Worm (Caenorhabditis elegans) whole organism, L4 larva: ENCODE results near the gene Y62H9A.10.

ENCODE experiments used
- F26F4.8 ChIP-seq: fragments of 200-800 bp; sonication (Bioruptor generic); conservative IDR thresholded peaks from 2 replicates; pipeline ENCODE4 v1.3.6; 2022; ENCODE audit warnings: missing genetic modification characterization, missing compliant biosample characterization
- Y5F2A.4 ChIP-seq: fragments of 200-800 bp; sonication (Bioruptor generic); optimal IDR thresholded peaks from 2 replicates; lab custom pipeline; 2018; ENCODE audit warnings: mild to moderate bottlenecking, missing genetic modification characterization, missing compliant biosample characterization
- aha-1 ChIP-seq: fragments of 150-350 bp; peaks from one replicate; lab custom pipeline; 2014; ENCODE audit warnings: missing biosample characterization, missing genetic modification characterization
- ceh-32 ChIP-seq: sonication (generic microtip); optimal IDR thresholded peaks from 2 replicates; lab custom pipeline; 2016; ENCODE audit warnings: mild to moderate bottlenecking, missing genetic modification characterization, missing compliant biosample characterization; ENCODE audit not compliant: poor library complexity
- ceh-62 ChIP-seq: sonication (generic microtip); optimal IDR thresholded peaks from 2 replicates; lab custom pipeline; 2017; ENCODE audit warnings: missing biosample characterization, missing genetic modification characterization
- ceh-82 ChIP-seq: sonication (generic microtip); optimal IDR thresholded peaks from 2 replicates; lab custom pipeline; 2017; ENCODE audit warnings: missing biosample characterization, missing genetic modification characterization
- ctbp-1 ChIP-seq: fragments of 200-800 bp; sonication (Bioruptor generic); IDR thresholded peaks from 2 replicates; pipeline ENCODE4 v1.3.6; 2022; ENCODE audit warnings: missing genetic modification reagents, missing genetic modification characterization, missing compliant biosample characterization
- daf-16 ChIP-seq, 3 experiments: sonication (generic microtip); optimal IDR thresholded peaks; 2 replicates each; lab custom pipeline; 2016 to 2017; ENCODE audit warnings: missing genetic modification characterization in 3 of 3, missing genetic modification reagents in 3 of 3, mild to moderate bottlenecking in 2 of 3, missing compliant biosample characterization in 2 of 3, missing biosample characterization in 1 of 3, moderate library complexity in 1 of 3
- dmd-6 ChIP-seq: fragments of 200-800 bp; sonication (Bioruptor generic); IDR thresholded peaks from 2 replicates; pipeline ENCODE4 v1.3.6; 2022; ENCODE audit warnings: missing genetic modification reagents, missing genetic modification characterization, missing compliant biosample characterization
- dve-1 ChIP-seq: sonication (generic microtip); optimal IDR thresholded peaks from 2 replicates; lab custom pipeline; 2017; ENCODE audit warnings: antibody characterized with exemption, mild to moderate bottlenecking, missing genetic modification characterization, missing compliant biosample characterization; ENCODE audit not compliant: insufficient read depth
- hlh-30 ChIP-seq: sonication (generic microtip); optimal IDR thresholded peaks from 2 replicates; lab custom pipeline; 2017; ENCODE audit warnings: antibody characterized with exemption, mild to moderate bottlenecking, missing genetic modification characterization, missing compliant biosample characterization; ENCODE audit not compliant: insufficient read depth
- jun-1 ChIP-seq: fragments of 150-350 bp; optimal IDR thresholded peaks from 2 replicates; lab custom pipeline; 2014; ENCODE audit warnings: missing biosample characterization, missing genetic modification reagents, missing genetic modification characterization
- lsy-2 ChIP-seq, 2 experiments: fragments of 150-350 bp in 1 of 2; sonication (generic microtip) in 1 of 2; optimal IDR thresholded peaks; 2 replicates each; lab custom pipeline; 2014 to 2017; ENCODE audit warnings: missing biosample characterization in 2 of 2, missing genetic modification characterization in 2 of 2
- mxl-2 ChIP-seq: fragments of 200-800 bp; sonication (Bioruptor generic); conservative IDR thresholded peaks from 2 replicates; pipeline ENCODE4 v1.3.6; 2022; ENCODE audit warnings: missing genetic modification reagents, missing genetic modification characterization, missing compliant biosample characterization
- nhr-28 ChIP-seq: fragments of 150-350 bp; optimal IDR thresholded peaks from 2 replicates; lab custom pipeline; 2014; ENCODE audit warnings: missing biosample characterization, missing genetic modification characterization
- nhr-41 ChIP-seq: fragments of 200-800 bp; sonication (Bioruptor generic); IDR thresholded peaks from 2 replicates; pipeline ENCODE4 v1.3.6; 2022; ENCODE audit warnings: missing genetic modification reagents, missing genetic modification characterization, missing compliant biosample characterization
- php-3 ChIP-seq: fragments of 200-800 bp; sonication (Bioruptor generic); IDR thresholded peaks from 2 replicates; pipeline ENCODE4 v1.3.6; 2022; ENCODE audit warnings: missing genetic modification reagents, missing genetic modification characterization, missing compliant biosample characterization
- pqm-1 ChIP-seq: sonication (generic microtip); optimal IDR thresholded peaks from 2 replicates; lab custom pipeline; 2017; ENCODE audit warnings: missing biosample characterization, missing genetic modification characterization
- rbr-2 ChIP-seq: sonication (generic microtip); optimal IDR thresholded peaks from 2 replicates; lab custom pipeline; 2016; ENCODE audit warnings: missing genotype, missing genetic modification characterization, missing compliant biosample characterization
- sdz-12 ChIP-seq: fragments of 200-800 bp; sonication (Bioruptor generic); optimal IDR thresholded peaks from 2 replicates; lab custom pipeline; 2018; ENCODE audit warnings: mild to moderate bottlenecking, missing genetic modification characterization, missing compliant biosample characterization
- snpc-4 ChIP-seq: fragments of 150-350 bp; optimal IDR thresholded peaks from 2 replicates; lab custom pipeline; 2014; ENCODE audit warnings: missing biosample characterization, missing genetic modification characterization
- tra-1 ChIP-seq: fragments of 200-800 bp; sonication (Bioruptor generic); IDR thresholded peaks from 2 replicates; pipeline ENCODE4 v1.3.6; 2022; ENCODE audit warnings: missing genetic modification reagents, missing genetic modification characterization, missing compliant biosample characterization
- vab-7 ChIP-seq: fragments of 200-800 bp; sonication (Bioruptor generic); IDR thresholded peaks from 2 replicates; pipeline ENCODE4 v1.3.6; 2022; ENCODE audit warnings: missing genetic modification reagents, missing genetic modification characterization, missing compliant biosample characterization
- zag-1 ChIP-seq: fragments of 150-350 bp; optimal IDR thresholded peaks from 2 replicates; lab custom pipeline; 2014; ENCODE audit warnings: missing biosample characterization, missing genetic modification characterization
- zfp-3 ChIP-seq: fragments of 200-800 bp; sonication (Bioruptor generic); conservative IDR thresholded peaks from 2 replicates; pipeline ENCODE4 v1.3.6; 2022; ENCODE audit warnings: missing genetic modification reagents, missing genetic modification characterization, missing compliant biosample characterization
- ztf-11 ChIP-seq: fragments of 150-350 bp; optimal IDR thresholded peaks from 2 replicates; lab custom pipeline; 2014; ENCODE audit warnings: missing biosample characterization, missing genetic modification characterization

Gene Y62H9A.10

DNA sequence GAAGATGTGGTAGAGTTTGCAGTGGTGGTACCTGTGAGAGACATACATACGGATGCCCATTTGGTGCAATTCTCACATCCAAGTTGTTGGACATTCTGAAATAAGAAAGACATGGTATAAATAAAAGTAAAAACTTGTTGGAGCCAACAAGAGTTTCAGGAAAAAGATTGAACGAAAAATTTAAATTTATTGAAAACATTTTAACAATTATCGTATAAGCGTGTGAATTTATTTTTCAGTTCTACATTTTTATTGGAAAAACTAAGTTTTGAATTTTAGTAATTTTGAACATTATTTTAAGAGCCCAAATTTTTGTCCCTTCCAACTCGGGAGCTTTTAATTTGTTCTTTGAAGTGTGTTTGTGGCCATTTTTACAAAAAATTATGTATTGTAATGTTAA lies 47.7 kb downstream of the Y62H9A.10 start, which contains the start of gene F54F7.8:
Gene F54F7.8, minus strand, starts transcription at position 101 of the 400 bp plus-strand sequence.
- TF ChIP-seq ceh-32 (tag; lab: Kevin White, UChicago) (no peak), lsy-2 (tag; optimal IDR thresholded peaks at IDR 0.05; lab: Kevin White, UChicago) (no peak), Y5F2A.4 (no peak), mxl-2 (GFP tag; lab: Robert Waterston, UW) (no peak), ztf-11 (tag; lab: Kevin White, UChicago) (no peak), sdz-12 (GFP tag; lab: Kevin White, UChicago) (no peak), hlh-30 (no peak), ceh-82 (tag; lab: Kevin White, UChicago) (no peak), ceh-62 (tag; lab: Kevin White, UChicago) (no peak), zfp-3 (GFP tag; lab: Robert Waterston, UW) (no peak), php-3 (GFP tag; lab: Robert Waterston, UW) (no peak), jun-1 (no peak), nhr-41 (GFP tag; lab: Robert Waterston, UW) (no peak), ctbp-1 (no peak), F26F4.8 (GFP tag; lab: Robert Waterston, UW) (no peak), rbr-2 (tag; lab: Kevin White, UChicago) (no peak), tra-1 (no peak), zag-1 (tag; lab: Kevin White, UChicago) (no peak)

DNA sequence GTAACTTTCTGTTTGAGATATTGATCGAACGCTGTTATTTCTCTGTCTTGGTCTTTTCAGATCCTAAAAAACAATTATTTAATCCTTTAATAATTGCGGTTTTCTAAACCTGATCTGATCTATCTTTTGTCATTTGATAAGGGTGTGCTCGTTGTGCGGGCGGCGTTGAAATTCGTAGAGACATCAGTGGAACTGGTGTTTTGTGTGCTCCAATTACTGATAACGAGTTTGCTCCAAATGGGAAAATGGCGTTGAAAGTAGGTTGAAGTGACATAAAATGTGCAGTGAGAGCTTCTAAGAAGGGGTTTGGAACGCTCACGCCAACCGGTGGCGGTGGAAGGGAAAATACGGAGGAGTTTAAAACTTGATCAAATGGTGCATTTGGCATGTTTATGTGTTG lies 48.1 kb downstream of the Y62H9A.10 start:
- TF ChIP-seq pqm-1 (tag; lab: Kevin White, UChicago) (peak; percentile 53), jun-1 (no peak), dve-1 (tag; lab: Kevin White, UChicago) (peak; percentile 48), dmd-6 (GFP tag; lab: Robert Waterston, UW) (peak; percentile 30; the same call in 1 of the 2 replicates), snpc-4 (tag; lab: Kevin White, UChicago) (no peak), daf-16 (GFP tag; optimal IDR thresholded peaks at IDR 0.05; lab: Kevin White, UChicago) (no peak), daf-16 (tag; optimal IDR thresholded peaks at IDR 0.05; lab: Kevin White, UChicago) (peak; percentile 37), nhr-28 (tag; lab: Kevin White, UChicago) (peak; percentile 51)

ce11 chrX:11852494-11852893 lies 50.1 kb downstream of the Y62H9A.10 start, which contains the start of gene xtr-1:
Gene xtr-1, plus strand, starts transcription at chrX:11852794.
- TF ChIP-seq aha-1 (tag; lab: Kevin White, UChicago) = peak; percentile 61
- TF ChIP-seq vab-7 (GFP tag; lab: Robert Waterston, UW) = no peak
- TF ChIP-seq, all 104 proteins: peak for 1
